Worm (Caenorhabditis elegans) whole organism, mixed stage, embryonic: ENCODE data around the gene F38B6.7.

Experiments
- blmp-1 ChIP-seq: fragments of 150-350 bp; optimal IDR thresholded peaks from 2 replicates; lab custom pipeline; 2014; ENCODE audit warnings: missing biosample characterization, missing genetic modification characterization
- ceh-83 ChIP-seq: fragments of 200-800 bp; sonication (Bioruptor generic); optimal IDR thresholded peaks from 2 replicates; lab custom pipeline; 2018; ENCODE audit warnings: mild to moderate bottlenecking, missing genetic modification characterization, missing compliant biosample characterization
- elt-3 ChIP-seq: fragments of 150-350 bp; optimal IDR thresholded peaks from 2 replicates; lab custom pipeline; 2014; ENCODE audit warnings: missing biosample characterization, missing genetic modification characterization
- mab-5 ChIP-seq: fragments of 150-350 bp; optimal IDR thresholded peaks from 2 replicates; lab custom pipeline; 2014; ENCODE audit warnings: missing biosample characterization, missing genetic modification characterization
- nhr-12 ChIP-seq: fragments of 150-350 bp; optimal IDR thresholded peaks from 2 replicates; lab custom pipeline; 2014; ENCODE audit warnings: missing biosample characterization, missing genetic modification characterization
- nhr-237 ChIP-seq: fragments of 150-350 bp; optimal IDR thresholded peaks from 2 replicates; lab custom pipeline; 2014; ENCODE audit warnings: missing biosample characterization, missing genetic modification characterization
- nhr-76 ChIP-seq: sonication (generic microtip); optimal IDR thresholded peaks from 2 replicates; lab custom pipeline; 2017; ENCODE audit warnings: missing biosample characterization, missing genetic modification characterization
- pha-4 ChIP-seq: fragments of 150-350 bp; optimal IDR thresholded peaks from 2 replicates; lab custom pipeline; 2018; ENCODE audit warnings: missing biosample characterization, missing genetic modification reagents, missing genetic modification characterization
- tbx-8 ChIP-seq: fragments of 200-800 bp; sonication (Bioruptor generic); optimal IDR thresholded peaks from 2 replicates; lab custom pipeline; 2018; ENCODE audit warnings: mild to moderate bottlenecking, missing genetic modification characterization, moderate library complexity, missing compliant biosample characterization

- TF ChIP-seq pha-4 (tag; lab: Kevin White, UChicago) = no peak
- TF ChIP-seq tbx-8 = no peak
- no peak for TF ChIP-seq blmp-1
- no peak for TF ChIP-seq ceh-83 (GFP tag; lab: Kevin White, UChicago)
- TF ChIP-seq nhr-76 (tag; lab: Kevin White, UChicago) = no peak
- no peak for TF ChIP-seq elt-3 (tag; lab: Kevin White, UChicago)
- TF ChIP-seq nhr-237 (tag; lab: Kevin White, UChicago) = no peak
- TF ChIP-seq nhr-12 (tag; lab: Kevin White, UChicago) = no peak
- TF ChIP-seq mab-5 (tag; lab: Kevin White, UChicago) = no peak
These were observed 34.3 kb downstream of the F38B6.7 start for ce11 chrX:6663780-6664437.
